Fruit fly (Drosophila melanogaster): ENCODE measurements around the gene Cht7.

Gene Cht7

DNA sequence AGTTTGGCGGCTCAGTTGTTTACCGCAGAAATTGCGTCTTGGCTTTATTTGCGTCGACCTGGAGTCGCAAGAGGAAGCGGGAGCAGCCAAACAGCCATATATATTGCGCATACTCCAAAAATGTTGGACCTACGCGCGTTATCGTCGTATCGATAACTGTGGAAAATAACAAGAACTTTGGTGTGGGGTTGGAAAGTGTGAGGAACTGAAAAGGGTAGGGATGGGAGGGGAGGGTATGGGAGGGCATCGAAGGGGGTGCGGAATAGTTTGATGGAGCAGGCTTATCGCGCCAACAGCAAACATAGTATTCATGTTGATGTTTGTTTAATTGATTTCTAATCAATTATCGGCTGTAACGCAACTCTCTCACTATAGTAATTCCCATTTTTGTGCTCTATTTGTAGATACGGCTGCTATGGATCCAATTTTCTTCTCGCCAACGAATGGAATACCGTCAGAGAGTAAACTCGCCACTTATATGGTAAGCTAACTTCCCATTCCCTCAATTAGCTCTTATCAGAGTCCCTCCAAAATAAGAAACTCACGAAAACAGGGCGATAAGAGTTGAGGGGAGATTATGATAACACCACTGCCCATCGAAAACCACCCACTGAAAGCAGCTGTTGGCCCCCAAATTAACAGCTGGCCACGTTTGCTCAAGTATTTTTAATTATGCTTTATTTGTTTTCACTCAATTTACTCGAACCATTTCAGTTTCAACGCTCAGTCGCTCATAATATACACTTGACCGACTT is 23.3 kb downstream of the Cht7 start (continued):
- TF ChIP-seq Dll (GFP tag; IDR thresholded peaks at IDR 0.05; ENCODE audit: partially characterized antibody) (0 out of 4 replicates have a peak, but pooled peaks have one; percentile 26), Hr3 (GFP tag; optimal IDR thresholded peaks at IDR 0.05) (no peak), Bteb2 (GFP tag; optimal IDR thresholded peaks at IDR 0.05) (no peak), CrebB (tag; optimal IDR thresholded peaks at IDR 0.05) (peak; percentile 78), ro (GFP tag; IDR thresholded peaks at IDR 0.05) (no peak), CHES-1-like (GFP tag; optimal IDR thresholded peaks at IDR 0.05) (peak; percentile 50), HLHmδ (GFP tag; optimal IDR thresholded peaks at IDR 0.05) (peak; percentile 93), CG10979 (tag; optimal IDR thresholded peaks at IDR 0.05) (peak; percentile 28), CG10431 (GFP tag; optimal IDR thresholded peaks at IDR 0.05) (peak; percentile 73), CG32532 (GFP tag; IDR thresholded peaks at IDR 0.05) (peak; percentile 45), YL-1 (GFP tag; optimal IDR thresholded peaks at IDR 0.05) (peak; percentile 2), CG3726 (GFP tag; IDR thresholded peaks at IDR 0.05) (0 out of 3 replicates have a peak, but pooled peaks have one; percentile 50), CG13894 (tag; optimal IDR thresholded peaks at IDR 0.05) (peak; percentile 88), ci (GFP tag; IDR thresholded peaks at IDR 0.05) (peak; percentile 79; the same call in 2 of the 3 replicates), repo (GFP tag; optimal IDR thresholded peaks at IDR 0.05) (peak; percentile 29), grn (GFP tag; optimal IDR thresholded peaks at IDR 0.05) (peak; percentile 97), zf30C (GFP tag; optimal IDR thresholded peaks at IDR 0.05) (no peak), Hey (tag; optimal IDR thresholded peaks at IDR 0.05) (peak; percentile 69), tna (GFP tag; IDR thresholded peaks at IDR 0.05; ENCODE audit: partially characterized antibody) (no peak), Hsf (GFP tag; optimal IDR thresholded peaks at IDR 0.05) (no peak), Stat92E (GFP tag; optimal IDR thresholded peaks at IDR 0.05) (no peak), CkIIα-i1 (GFP tag; IDR thresholded peaks at IDR 0.05) (no peak), abd-A (tag; optimal IDR thresholded peaks at IDR 0.05) (peak; percentile 19), CG16813 (GFP tag; IDR thresholded peaks at IDR 0.05; ENCODE audit: partially characterized antibody) (no peak), pum (GFP tag; optimal IDR thresholded peaks at IDR 0.05) (peak; percentile 46), CG1602 (GFP tag; optimal IDR thresholded peaks at IDR 0.05) (no peak), BtbVII (GFP tag; optimal IDR thresholded peaks at IDR 0.05) (peak; percentile 71), dm (GFP tag; optimal IDR thresholded peaks at IDR 0.05) (peak; percentile 11), NC2α (GFP tag; optimal IDR thresholded peaks at IDR 0.05) (peak; percentile 46), D19A (tag; optimal IDR thresholded peaks at IDR 0.05) (peak; percentile 23), prd (optimal IDR thresholded peaks at IDR 0.05) (no peak), prd (GFP tag; IDR thresholded peaks at IDR 0.05) (no peak), Ravus (GFP tag; IDR thresholded peaks at IDR 0.05) (no peak), Gug (GFP tag; IDR thresholded peaks at IDR 0.05) (peak; percentile 16; the same call in 1 of the 4 replicates), Chrac-16 (GFP tag; optimal IDR thresholded peaks at IDR 0.05) (no peak), Fer3 (tag; optimal IDR thresholded peaks at IDR 0.05) (no peak), Fer1 (GFP tag; optimal IDR thresholded peaks at IDR 0.05) (peak; percentile 58), CG11456 (GFP tag; IDR thresholded peaks at IDR 0.05) (no peak), CG13624 (GFP tag; optimal IDR thresholded peaks at IDR 0.05) (peak; percentile 91), Lhr (GFP tag; optimal IDR thresholded peaks at IDR 0.05) (peak; percentile 39), HmgD (GFP tag; optimal IDR thresholded peaks at IDR 0.05) (no peak), dan (GFP tag; IDR thresholded peaks at IDR 0.05) (no peak), Hr51 (GFP tag; optimal IDR thresholded peaks at IDR 0.05) (peak in 1 of 2 experiments; percentile 54), crc (GFP tag; optimal IDR thresholded peaks at IDR 0.05) (no peak), eve (GFP tag; optimal IDR thresholded peaks at IDR 0.05) (peak in 1 of 2 experiments; percentile 77), CG33213 (GFP tag; optimal IDR thresholded peaks at IDR 0.05) (no peak), unc-4 (GFP tag; IDR thresholded peaks at IDR 0.05; ENCODE audit: partially characterized antibody) (no peak), sens-2 (GFP tag; IDR thresholded peaks at IDR 0.05) (peak; percentile 7; the same call in 1 of the 2 replicates), CG18262 (tag; optimal IDR thresholded peaks at IDR 0.05) (peak; percentile 45)

Measured in whole organism, embryonic.